Fruit fly (Drosophila melanogaster) Kc167 (cell line): ENCODE data around the gene tsh.

ENCODE experiments used
- h ChIP-seq: fragments of >200 bp; optimal IDR thresholded peaks from 3 replicates; lab custom pipeline; 2018; ENCODE audit warnings: missing external identifiers
- psq ChIP-seq: fragments of >200 bp; optimal IDR thresholded peaks from 2 replicates; lab custom pipeline; 2017; ENCODE audit warnings: missing external identifiers

DNA sequence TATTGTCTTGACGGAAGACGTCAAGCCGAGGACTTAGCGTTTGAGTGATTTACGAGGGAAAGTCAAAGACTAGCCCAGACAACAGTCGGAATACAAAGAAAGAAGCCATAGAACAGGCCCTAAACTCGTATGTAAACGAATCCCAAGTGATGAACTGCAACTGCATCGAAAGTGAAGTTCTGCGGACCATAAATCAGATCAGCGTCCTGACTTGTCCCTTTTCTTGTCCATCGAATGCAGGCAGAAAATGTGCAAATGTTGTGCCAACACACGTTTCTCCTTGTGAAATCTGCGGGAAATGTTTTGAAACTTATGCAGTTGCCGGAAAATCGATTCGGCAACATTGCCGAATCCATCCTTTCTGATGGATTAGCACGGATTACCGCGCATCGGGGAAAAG, 48.6 kb downstream of the tsh start:
- no peak for TF ChIP-seq psq (lab: Kevin White, UChicago)
- no peak for TF ChIP-seq h (lab: Kevin White, UChicago)
